Worm (Caenorhabditis elegans): Measurements from ENCODE around the gene famh-161.
A peak's percentile ranks its signal among the peaks of the same experiment; 100 is the strongest.

famh-161 gene

DNA sequence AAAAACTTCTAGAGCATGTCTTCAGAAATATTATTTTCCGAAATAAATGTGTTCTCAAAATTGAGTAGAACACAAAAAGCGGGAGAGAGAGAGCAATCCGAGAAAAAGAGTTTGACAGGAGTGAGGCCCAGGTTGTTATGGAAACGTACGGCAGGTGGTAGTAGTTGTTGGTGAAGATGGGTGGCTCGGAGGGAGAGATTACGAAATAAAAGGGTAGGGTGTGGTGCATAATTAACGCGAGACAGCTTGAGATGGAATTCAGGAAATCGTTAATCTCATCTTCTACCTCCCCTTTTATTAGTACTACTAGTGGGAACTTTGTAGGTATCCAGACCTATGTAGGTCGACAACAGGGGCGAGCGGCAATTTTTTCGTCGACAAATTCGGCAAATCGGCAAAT is at the start of gene famh-161:
famh-161 (minus strand) TSS at position 101 of the 400 bp plus-strand sequence.
- TF ChIP-seq flh-1 (GFP tag; optimal IDR thresholded peaks at IDR 0.05) (no peak), nhr-12 (tag; optimal IDR thresholded peaks at IDR 0.05) (no peak), nhr-2 (tag; optimal IDR thresholded peaks at IDR 0.05) (no peak), ces-1 (GFP tag; optimal IDR thresholded peaks at IDR 0.05) (peak; percentile 15)

DNA sequence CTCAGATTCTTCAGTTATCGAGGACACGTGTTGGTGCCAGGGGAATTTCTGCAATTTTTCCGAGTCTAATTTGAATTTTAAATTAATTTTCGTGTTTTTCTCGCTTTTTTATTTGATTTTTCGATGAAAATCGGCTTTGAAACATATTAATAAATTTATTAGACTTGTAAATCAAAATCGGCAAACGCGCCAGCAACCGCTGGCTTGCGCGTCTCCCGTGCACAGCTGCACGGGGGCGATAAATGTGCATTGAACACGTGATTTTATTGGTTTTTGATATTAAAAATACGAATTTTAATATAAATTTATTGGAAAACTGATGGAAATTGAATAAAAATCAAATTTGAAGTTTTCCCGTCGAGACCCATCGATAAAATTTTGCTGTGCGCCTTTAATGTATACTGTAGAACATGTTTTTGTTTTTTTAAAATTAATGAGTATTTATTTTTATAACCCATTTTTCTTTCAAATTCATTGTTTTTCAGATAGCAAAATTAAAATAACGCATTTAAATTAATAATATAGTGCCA is 46.6 kb upstream of the famh-161 start, which contains the start of gene F26F2.7:
F26F2.7 (plus strand) TSS at position 480 of the 530 bp plus-strand sequence.
- TF ChIP-seq unc-39 (tag; optimal IDR thresholded peaks at IDR 0.05) (no peak), lin-32 (GFP tag; optimal IDR thresholded peaks at IDR 0.05) (peak; percentile 17), hlh-1 (tag; optimal IDR thresholded peaks at IDR 0.05) (peak; percentile 23), flh-1 (GFP tag; optimal IDR thresholded peaks at IDR 0.05) (no peak), ceh-43 (GFP tag; optimal IDR thresholded peaks at IDR 0.05) (peak; percentile 34), nhr-28 (tag; optimal IDR thresholded peaks at IDR 0.05) (no peak), ztf-11 (tag; optimal IDR thresholded peaks at IDR 0.05) (no peak), nhr-12 (tag; optimal IDR thresholded peaks at IDR 0.05) (no peak), pha-4 (tag; optimal IDR thresholded peaks at IDR 0.05) (peak; percentile 23), nhr-237 (tag; optimal IDR thresholded peaks at IDR 0.05) (no peak), nhr-76 (tag; optimal IDR thresholded peaks at IDR 0.05) (no peak), nhr-2 (tag; optimal IDR thresholded peaks at IDR 0.05) (no peak), mls-2 (tag; optimal IDR thresholded peaks at IDR 0.05) (peak; percentile 67), lsy-2 (tag; optimal IDR thresholded peaks at IDR 0.05) (peak; percentile 57), cnd-1 (tag; optimal IDR thresholded peaks at IDR 0.05) (peak; percentile 48), M03D4.4 (tag; optimal IDR thresholded peaks at IDR 0.05) (peak; percentile 53), elt-3 (tag; optimal IDR thresholded peaks at IDR 0.05) (no peak), ceh-83 (GFP tag; optimal IDR thresholded peaks at IDR 0.05) (peak; percentile 61), unc-120 (tag; optimal IDR thresholded peaks at IDR 0.05; ENCODE audit: poor library complexity, severe bottlenecking) (no peak), mab-5 (tag; optimal IDR thresholded peaks at IDR 0.05) (peak; percentile 45), ces-1 (GFP tag; optimal IDR thresholded peaks at IDR 0.05) (peak; percentile 77), sem-2 (GFP tag; optimal IDR thresholded peaks at IDR 0.05) (no peak), drap-1 (GFP tag; optimal IDR thresholded peaks at IDR 0.05) (peak; percentile 71), ham-2 (GFP tag; optimal IDR thresholded peaks at IDR 0.05) (no peak), zip-8 (tag; optimal IDR thresholded peaks at IDR 0.05) (no peak), unc-62 (GFP tag; optimal IDR thresholded peaks at IDR 0.05) (no peak), blmp-1 (tag; optimal IDR thresholded peaks at IDR 0.05) (no peak), sptf-1 (tag; optimal IDR thresholded peaks at IDR 0.05) (peak; percentile 95), snpc-4 (tag; optimal IDR thresholded peaks at IDR 0.05) (no peak), bed-3 (GFP tag; optimal IDR thresholded peaks at IDR 0.05) (no peak), tbx-8 (GFP tag; optimal IDR thresholded peaks at IDR 0.05) (no peak), lin-13 (tag; optimal IDR thresholded peaks at IDR 0.05) (peak; percentile 70), elt-1 (tag; optimal IDR thresholded peaks at IDR 0.05; ENCODE audit: borderline replicate concordance, insufficient read depth) (no peak), mep-1 (tag; optimal IDR thresholded peaks at IDR 0.05) (peak; percentile 74), ceh-39 (tag; optimal IDR thresholded peaks at IDR 0.05) (peak; percentile 12)

DNA sequence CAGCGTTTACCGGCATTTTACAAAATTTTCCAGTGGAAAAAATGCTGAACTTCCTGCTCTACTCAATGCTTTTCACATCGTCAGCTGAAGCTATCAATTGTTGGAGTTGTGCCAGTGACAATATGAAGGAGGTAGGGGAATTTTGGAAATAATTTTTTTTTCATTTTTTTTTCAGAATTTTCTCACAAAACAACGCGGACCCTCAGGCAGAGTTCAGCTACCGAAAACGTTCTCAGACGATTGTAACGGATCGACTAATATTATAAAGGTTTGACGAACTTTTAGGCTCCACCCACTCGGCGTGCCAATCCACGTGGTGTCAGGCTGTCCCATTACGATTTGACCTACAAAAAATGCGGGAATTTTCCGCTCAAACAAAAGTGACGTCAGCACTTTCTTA is 45.6 kb upstream of the famh-161 start, which contains the start of gene F26F2.8:
F26F2.8 (plus strand) TSS at position 13 of the 400 bp plus-strand sequence.
- TF ChIP-seq mep-1 (tag; optimal IDR thresholded peaks at IDR 0.05): no peak
- TF ChIP-seq M03D4.4 (tag; optimal IDR thresholded peaks at IDR 0.05): no peak
- TF ChIP-seq pha-4 (tag; optimal IDR thresholded peaks at IDR 0.05): no peak
- no peak for TF ChIP-seq hlh-1 (tag; optimal IDR thresholded peaks at IDR 0.05)
- TF ChIP-seq snpc-4 (tag; optimal IDR thresholded peaks at IDR 0.05): no peak
- TF ChIP-seq blmp-1 (tag; optimal IDR thresholded peaks at IDR 0.05): no peak
- TF ChIP-seq nhr-2 (tag; optimal IDR thresholded peaks at IDR 0.05): no peak
- TF ChIP-seq ceh-43 (GFP tag; optimal IDR thresholded peaks at IDR 0.05): no peak
- TF ChIP-seq ham-2 (GFP tag; optimal IDR thresholded peaks at IDR 0.05): no peak
- TF ChIP-seq nhr-28 (tag; optimal IDR thresholded peaks at IDR 0.05): no peak
- no peak for TF ChIP-seq ceh-39 (tag; optimal IDR thresholded peaks at IDR 0.05)
- no peak for TF ChIP-seq drap-1 (GFP tag; optimal IDR thresholded peaks at IDR 0.05)
- TF ChIP-seq lin-13 (tag; optimal IDR thresholded peaks at IDR 0.05): no peak
- no peak for TF ChIP-seq ces-1 (GFP tag; optimal IDR thresholded peaks at IDR 0.05)
- TF ChIP-seq ztf-11 (tag; optimal IDR thresholded peaks at IDR 0.05): no peak

All from whole organism, mixed stage, embryonic.